1 fruit fly cellular context compared by ENCODE assay signal in the genomic region with DNA sequence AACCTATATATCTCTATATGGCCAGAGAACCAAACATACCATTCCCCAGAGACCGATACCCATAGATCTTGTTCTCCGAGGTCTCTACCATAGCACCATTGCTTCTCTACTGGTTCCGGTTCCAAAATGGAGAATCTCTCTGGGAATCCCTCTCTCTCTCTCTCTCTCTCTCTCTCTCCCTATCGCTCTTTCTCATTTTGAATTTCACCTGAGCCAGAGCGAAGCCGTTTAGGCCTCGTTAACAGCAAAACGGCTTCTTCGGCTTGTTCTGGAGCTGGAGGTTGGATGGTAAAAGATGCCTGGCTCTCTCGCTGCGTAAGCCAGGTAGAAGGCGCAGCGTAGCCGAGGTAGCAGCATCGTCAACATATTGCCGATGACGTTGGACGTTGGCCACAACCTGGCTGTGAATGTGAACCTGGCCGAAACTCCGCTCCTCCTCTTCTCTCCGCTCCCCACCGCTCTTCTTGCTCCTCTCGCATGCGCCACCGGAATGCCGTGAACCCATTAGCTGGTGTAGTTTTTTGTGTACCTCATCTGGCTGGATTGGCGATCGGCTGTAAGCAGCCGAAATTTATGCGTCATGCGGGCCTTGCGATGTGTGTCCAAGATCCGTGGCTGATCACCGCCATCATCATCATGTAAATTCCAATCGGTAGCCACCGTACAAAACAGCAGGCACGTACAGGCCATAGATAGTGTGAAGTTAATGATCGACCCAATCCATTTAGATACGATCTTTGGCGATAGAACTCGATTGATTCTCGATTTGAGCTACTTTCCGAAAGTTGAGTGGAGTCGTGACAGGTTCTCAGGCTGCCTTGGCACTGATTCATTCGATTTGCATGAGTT.
TF ChIP-seq lines count a peak whose summit lies in the region.

No protein-coding gene starts in this region.

TF ChIP-seq in whole organism, embryonic, 481 proteins besides CTCF, POLR2A, EP300 and RAD21 (continued from another document):
- no peak for TF ChIP-seq CG17361 (GFP tag; IDR thresholded peaks at IDR 0.05; lab: Robert Waterston, UW)
- peak; percentile 74 for TF ChIP-seq lbe (GFP tag; optimal IDR thresholded peaks at IDR 0.05; lab: Kevin White, UChicago)
- TF ChIP-seq CG7839 (tag; optimal IDR thresholded peaks at IDR 0.05; lab: Kevin White, UChicago): no peak
- TF ChIP-seq CG4820 (GFP tag; optimal IDR thresholded peaks at IDR 0.05; lab: Kevin White, UChicago): no peak
- TF ChIP-seq Med (GFP tag; lab: Kevin White, UChicago): peak; percentile 69
- no peak for TF ChIP-seq Hey (tag; optimal IDR thresholded peaks at IDR 0.05; lab: Kevin White, UChicago)
- no peak for TF ChIP-seq Sry-δ (GFP tag; optimal IDR thresholded peaks at IDR 0.05; lab: Kevin White, UChicago)
- TF ChIP-seq Xbp1 (GFP tag; optimal IDR thresholded peaks at IDR 0.05; lab: Kevin White, UChicago): no peak
- TF ChIP-seq Atf-2 (GFP tag; optimal IDR thresholded peaks at IDR 0.05; lab: Kevin White, UChicago): no peak
- TF ChIP-seq Pdp1 (GFP tag; optimal IDR thresholded peaks at IDR 0.05; lab: Kevin White, UChicago): no peak
- no peak for TF ChIP-seq ind (GFP tag; optimal IDR thresholded peaks at IDR 0.05; lab: Kevin White, UChicago)
- TF ChIP-seq CG8765 (GFP tag; IDR thresholded peaks at IDR 0.05; lab: Robert Waterston, UW): no peak
- TF ChIP-seq sob (GFP tag; IDR thresholded peaks at IDR 0.05; lab: Robert Waterston, UW): peak; percentile 61
- no peak for TF ChIP-seq Hr3 (GFP tag; optimal IDR thresholded peaks at IDR 0.05; lab: Kevin White, UChicago)
- no peak for TF ChIP-seq jigr1 (GFP tag; IDR thresholded peaks at IDR 0.05; lab: Robert Waterston, UW)
- TF ChIP-seq danr (GFP tag; IDR thresholded peaks at IDR 0.05; lab: Robert Waterston, UW): no peak
- no peak for TF ChIP-seq CG13624 (GFP tag; optimal IDR thresholded peaks at IDR 0.05; lab: Kevin White, UChicago)
- TF ChIP-seq CG9727 (GFP tag; optimal IDR thresholded peaks at IDR 0.05; lab: Kevin White, UChicago): no peak
- TF ChIP-seq CG12744 (GFP tag; optimal IDR thresholded peaks at IDR 0.05; lab: Kevin White, UChicago): no peak
- no peak for TF ChIP-seq Sox102F (GFP tag; optimal IDR thresholded peaks at IDR 0.05; lab: Kevin White, UChicago)
- TF ChIP-seq Myb (GFP tag; optimal IDR thresholded peaks at IDR 0.05; lab: Kevin White, UChicago): no peak
- no peak for TF ChIP-seq YL-1 (GFP tag; optimal IDR thresholded peaks at IDR 0.05; lab: Kevin White, UChicago)
- TF ChIP-seq tna (GFP tag; IDR thresholded peaks at IDR 0.05; lab: Robert Waterston, UW; ENCODE audit: partially characterized antibody): no peak
- no peak for TF ChIP-seq Kr (GFP tag; optimal IDR thresholded peaks at IDR 0.05; lab: Kevin White, UChicago)
- no peak for TF ChIP-seq CG18764 (GFP tag; optimal IDR thresholded peaks at IDR 0.05; lab: Kevin White, UChicago)
- TF ChIP-seq wdn (GFP tag; IDR thresholded peaks at IDR 0.05; lab: Robert Waterston, UW): no peak
- no peak for TF ChIP-seq Atf6 (GFP tag; IDR thresholded peaks at IDR 0.05; lab: Robert Waterston, UW)
- TF ChIP-seq CG18476 (GFP tag; optimal IDR thresholded peaks at IDR 0.05; lab: Kevin White, UChicago): no peak
- TF ChIP-seq CG6175 (GFP tag; IDR thresholded peaks at IDR 0.05; lab: Robert Waterston, UW): peak; percentile 73; the same call in 2 of the 3 replicates
- peak in 1 of 2 experiments; percentile 55 for TF ChIP-seq Hr78 (GFP tag; optimal IDR thresholded peaks at IDR 0.05; lab: Kevin White, UChicago)
- TF ChIP-seq CG15514 (GFP tag; optimal IDR thresholded peaks at IDR 0.05; lab: Kevin White, UChicago): peak; percentile 97
- TF ChIP-seq D19A (tag; optimal IDR thresholded peaks at IDR 0.05; lab: Kevin White, UChicago): no peak
- TF ChIP-seq Ravus (GFP tag; IDR thresholded peaks at IDR 0.05; lab: Robert Waterston, UW): peak; percentile 58; the same call in 1 of the 2 replicates
- TF ChIP-seq sens-2 (GFP tag; IDR thresholded peaks at IDR 0.05; lab: Robert Waterston, UW): no peak
- TF ChIP-seq Dip3 (GFP tag; optimal IDR thresholded peaks at IDR 0.05; lab: Kevin White, UChicago): no peak
- no peak for TF ChIP-seq Nf-YA (GFP tag; IDR thresholded peaks at IDR 0.05; lab: Robert Waterston, UW)
- no peak for TF ChIP-seq nerfin-2 (GFP tag; IDR thresholded peaks at IDR 0.05; lab: Robert Waterston, UW; ENCODE audit: partially characterized antibody)
- no peak for TF ChIP-seq Meics (GFP tag; optimal IDR thresholded peaks at IDR 0.05; lab: Kevin White, UChicago)
- TF ChIP-seq z (GFP tag; IDR thresholded peaks at IDR 0.05; lab: Robert Waterston, UW): peak; percentile 71
- no peak for TF ChIP-seq kay (GFP tag; optimal IDR thresholded peaks at IDR 0.05; lab: Kevin White, UChicago)
- TF ChIP-seq hbn (GFP tag; IDR thresholded peaks at IDR 0.05; lab: Robert Waterston, UW; ENCODE audit: partially characterized antibody): 0 out of 2 replicates have a peak, but pooled peaks have one; percentile 29
- no peak for TF ChIP-seq CG14667 (GFP tag; IDR thresholded peaks at IDR 0.05; lab: Robert Waterston, UW)
- peak; percentile 95 for TF ChIP-seq yki (optimal IDR thresholded peaks at IDR 0.05; lab: Kevin White, UChicago)
- peak; percentile 18 for TF ChIP-seq CG13894 (tag; optimal IDR thresholded peaks at IDR 0.05; lab: Kevin White, UChicago)
- no peak for TF ChIP-seq otp (GFP tag; IDR thresholded peaks at IDR 0.05; lab: Robert Waterston, UW)
- TF ChIP-seq shn (GFP tag; optimal IDR thresholded peaks at IDR 0.05; lab: Kevin White, UChicago): no peak
- TF ChIP-seq Bdp1 (GFP tag; optimal IDR thresholded peaks at IDR 0.05; lab: Kevin White, UChicago): no peak
- no peak for TF ChIP-seq MESR4 (GFP tag; optimal IDR thresholded peaks at IDR 0.05; lab: Kevin White, UChicago)
- TF ChIP-seq chinmo (GFP tag; IDR thresholded peaks at IDR 0.05; lab: Robert Waterston, UW; ENCODE audit: partially characterized antibody): peak; percentile 75; the same call in 2 of the 4 replicates
- TF ChIP-seq CG3163 (GFP tag; optimal IDR thresholded peaks at IDR 0.05; lab: Kevin White, UChicago): no peak
- TF ChIP-seq bigmax (GFP tag; optimal IDR thresholded peaks at IDR 0.05; lab: Kevin White, UChicago): no peak
- no peak for TF ChIP-seq dmrt11E (tag; optimal IDR thresholded peaks at IDR 0.05; lab: Kevin White, UChicago)
- TF ChIP-seq psq (GFP tag; optimal IDR thresholded peaks at IDR 0.05; lab: Kevin White, UChicago): peak; percentile 39
- TF ChIP-seq Six4 (GFP tag; optimal IDR thresholded peaks at IDR 0.05; lab: Kevin White, UChicago): no peak
- no peak for TF ChIP-seq unpg (GFP tag; optimal IDR thresholded peaks at IDR 0.05; lab: Kevin White, UChicago)
- TF ChIP-seq schlank (tag; optimal IDR thresholded peaks at IDR 0.05; lab: Kevin White, UChicago): no peak
- no peak for TF ChIP-seq Drgx (GFP tag; IDR thresholded peaks at IDR 0.05; lab: Robert Waterston, UW)
- no peak for TF ChIP-seq Abd-B (GFP tag; optimal IDR thresholded peaks at IDR 0.05; lab: Kevin White, UChicago)
- TF ChIP-seq HLH4C (GFP tag; IDR thresholded peaks at IDR 0.05; lab: Robert Waterston, UW; ENCODE audit: partially characterized antibody): no peak
- TF ChIP-seq CG4360 (GFP tag; IDR thresholded peaks at IDR 0.05; lab: Robert Waterston, UW): no peak
- TF ChIP-seq CG32767 (GFP tag; IDR thresholded peaks at IDR 0.05; lab: Robert Waterston, UW): peak; percentile 23; the same call in 1 of the 2 replicates
- peak; percentile 41; the same call in 1 of the 3 replicates for TF ChIP-seq CG2199 (GFP tag; IDR thresholded peaks at IDR 0.05; lab: Robert Waterston, UW)
- peak; percentile 28 for TF ChIP-seq sens (GFP tag; lab: Kevin White, UChicago)
- TF ChIP-seq grn (GFP tag; optimal IDR thresholded peaks at IDR 0.05; lab: Kevin White, UChicago): peak; percentile 96
- no peak for TF ChIP-seq rib (GFP tag; IDR thresholded peaks at IDR 0.05; lab: Robert Waterston, UW)
- no peak for TF ChIP-seq pzg (GFP tag; optimal IDR thresholded peaks at IDR 0.05; lab: Kevin White, UChicago)
- TF ChIP-seq pita (GFP tag; optimal IDR thresholded peaks at IDR 0.05; lab: Kevin White, UChicago): no peak
- TF ChIP-seq Trl (optimal IDR thresholded peaks at IDR 0.05; lab: Kevin White, UChicago): peak; percentile 94 to 99
- peak; percentile 8 for TF ChIP-seq Trl (GFP tag; optimal IDR thresholded peaks at IDR 0.05; lab: Kevin White, UChicago)
- no peak for TF ChIP-seq Dek (tag; optimal IDR thresholded peaks at IDR 0.05; lab: Kevin White, UChicago)
- no peak for TF ChIP-seq TFAM (GFP tag; optimal IDR thresholded peaks at IDR 0.05; lab: Kevin White, UChicago)
- TF ChIP-seq zfh1 (GFP tag; IDR thresholded peaks at IDR 0.05; lab: Robert Waterston, UW): no peak
- TF ChIP-seq CG6272 (GFP tag; IDR thresholded peaks at IDR 0.05; lab: Robert Waterston, UW): no peak
- TF ChIP-seq CG8359 (GFP tag; optimal IDR thresholded peaks at IDR 0.05; lab: Kevin White, UChicago; ENCODE audit: borderline replicate concordance): no peak
- TF ChIP-seq vvl (GFP tag; IDR thresholded peaks at IDR 0.05; lab: Robert Waterston, UW): peak; percentile 39; the same call in 1 of the 2 replicates
- TF ChIP-seq ftz-f1 (GFP tag; optimal IDR thresholded peaks at IDR 0.05; lab: Kevin White, UChicago): no peak
- no peak for TF ChIP-seq NFAT (GFP tag; IDR thresholded peaks at IDR 0.05; lab: Robert Waterston, UW)
- peak; percentile 30; the same call in 1 of the 3 replicates for TF ChIP-seq CG16813 (GFP tag; IDR thresholded peaks at IDR 0.05; lab: Robert Waterston, UW; ENCODE audit: partially characterized antibody)
- TF ChIP-seq Hmr (GFP tag; optimal IDR thresholded peaks at IDR 0.05; lab: Kevin White, UChicago): no peak
- TF ChIP-seq CG17328 (GFP tag; IDR thresholded peaks at IDR 0.05; lab: Robert Waterston, UW): no peak
- no peak for TF ChIP-seq repo (GFP tag; optimal IDR thresholded peaks at IDR 0.05; lab: Kevin White, UChicago)
- no peak for TF ChIP-seq run (tag; optimal IDR thresholded peaks at IDR 0.05; lab: Kevin White, UChicago)
- TF ChIP-seq CG12659 (GFP tag; optimal IDR thresholded peaks at IDR 0.05; lab: Kevin White, UChicago): no peak
- TF ChIP-seq Atf3 (GFP tag; optimal IDR thresholded peaks at IDR 0.05; lab: Kevin White, UChicago): peak; percentile 2
- TF ChIP-seq CG9215 (GFP tag; IDR thresholded peaks at IDR 0.05; lab: Robert Waterston, UW): no peak
- TF ChIP-seq gsb (GFP tag; IDR thresholded peaks at IDR 0.05; lab: Robert Waterston, UW): no peak
- TF ChIP-seq CG2116 (GFP tag; optimal IDR thresholded peaks at IDR 0.05; lab: Kevin White, UChicago): no peak
- TF ChIP-seq CG13296 (GFP tag; optimal IDR thresholded peaks at IDR 0.05; lab: Kevin White, UChicago): no peak
- no peak for TF ChIP-seq CG11504 (tag; optimal IDR thresholded peaks at IDR 0.05; lab: Kevin White, UChicago)
- TF ChIP-seq CG43689 (GFP tag; IDR thresholded peaks at IDR 0.05; lab: Robert Waterston, UW): no peak
- no peak for TF ChIP-seq Hsf (GFP tag; optimal IDR thresholded peaks at IDR 0.05; lab: Kevin White, UChicago)
- 0 out of 2 replicates have a peak, but pooled peaks have one; percentile 23 for TF ChIP-seq chm (GFP tag; IDR thresholded peaks at IDR 0.05; lab: Robert Waterston, UW)
- TF ChIP-seq CG8478 (optimal IDR thresholded peaks at IDR 0.05; lab: Kevin White, UChicago): peak; percentile 39
- no peak for TF ChIP-seq gce (GFP tag; IDR thresholded peaks at IDR 0.05; lab: Robert Waterston, UW)
- TF ChIP-seq PHDP (tag; optimal IDR thresholded peaks at IDR 0.05; lab: Kevin White, UChicago): no peak
- TF ChIP-seq ci (GFP tag; IDR thresholded peaks at IDR 0.05; lab: Robert Waterston, UW): no peak
- peak; percentile 64 for TF ChIP-seq Deaf1 (tag; optimal IDR thresholded peaks at IDR 0.05; lab: Kevin White, UChicago)
- no peak for TF ChIP-seq Fer1 (GFP tag; optimal IDR thresholded peaks at IDR 0.05; lab: Kevin White, UChicago)
- no peak for TF ChIP-seq HLHmδ (GFP tag; optimal IDR thresholded peaks at IDR 0.05; lab: Kevin White, UChicago)
- peak; percentile 9 for TF ChIP-seq corto (GFP tag; optimal IDR thresholded peaks at IDR 0.05; lab: Kevin White, UChicago)
- TF ChIP-seq Doc3 (GFP tag; IDR thresholded peaks at IDR 0.05; lab: Robert Waterston, UW; ENCODE audit: partially characterized antibody): peak; percentile 18; the same call in 1 of the 3 replicates
- no peak for TF ChIP-seq CG4730 (GFP tag; IDR thresholded peaks at IDR 0.05; lab: Robert Waterston, UW)
- no peak for TF ChIP-seq CG6254 (GFP tag; optimal IDR thresholded peaks at IDR 0.05; lab: Kevin White, UChicago)
